Fruit fly (Drosophila melanogaster) whole organism, wandering third instar larva: ENCODE measurements around the gene Ag5r2.

ENCODE experiments used
- CG9705 ChIP-seq: fragments of 200-800 bp; sonication (Bioruptor generic); optimal IDR thresholded peaks from 2 replicates; lab custom pipeline; 2018; ENCODE audit warnings: missing biosample characterization, mild to moderate bottlenecking, missing genetic modification characterization
- HLH106 ChIP-seq: fragments of 200-800 bp; optimal IDR thresholded peaks from 3 replicates; lab custom pipeline; 2019; ENCODE audit warnings: missing biosample characterization, mild to moderate bottlenecking, missing genetic modification characterization, moderate library complexity
- Myc ChIP-seq: fragments of >200 bp; optimal IDR thresholded peaks from 2 replicates; lab custom pipeline; 2017
- usp ChIP-seq: fragments of >200 bp; optimal IDR thresholded peaks from 2 replicates; lab custom pipeline; 2017; ENCODE audit warnings: missing biosample characterization, missing genetic modification characterization

DNA sequence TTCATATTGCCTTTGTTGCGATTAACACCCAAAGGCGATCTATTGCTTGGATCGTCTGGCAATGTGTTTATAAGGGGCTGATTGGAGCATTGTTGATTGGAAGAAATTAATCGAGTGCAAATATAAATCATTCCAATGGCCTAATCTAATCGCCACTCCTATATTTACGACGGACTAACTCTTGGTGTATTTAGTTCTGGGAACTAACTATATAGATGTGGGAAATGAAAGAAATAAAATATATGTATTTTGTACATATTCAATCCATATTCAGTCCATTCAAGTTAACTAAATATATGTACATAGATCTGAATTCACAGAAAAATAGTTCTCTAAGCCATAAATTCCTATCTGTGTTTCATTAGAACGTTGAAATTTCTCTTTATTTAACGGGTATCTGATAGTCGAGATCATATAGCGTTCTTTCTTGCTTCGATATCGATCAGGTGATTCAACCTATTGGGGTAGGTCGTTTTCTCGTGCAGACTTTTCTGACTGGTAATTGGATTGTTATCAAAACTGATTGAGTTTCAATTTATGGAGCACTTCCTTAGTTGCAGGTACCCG lies at the start of gene Ag5r2:
- TF ChIP-seq Myc (lab: Kevin White, UChicago) = no peak
- no peak for TF ChIP-seq CG9705 (GFP tag; lab: Kevin White, UChicago)
- TF ChIP-seq HLH106 (tag; lab: Kevin White, UChicago) = no peak
- no peak for TF ChIP-seq usp
